Worm (Caenorhabditis elegans) whole organism, late embryonic: ENCODE data around the gene ttm-1.
A peak's percentile ranks its signal among the peaks of the same experiment; 100 is the strongest.

Experiments
- C38D4.7 ChIP-seq: fragments of 200-800 bp; sonication (Bioruptor generic); optimal IDR thresholded peaks from 2 replicates; lab custom pipeline; 2018; ENCODE audit warnings: mild to moderate bottlenecking, missing genetic modification characterization, moderate library complexity, missing compliant biosample characterization
- F13H6.1 ChIP-seq: sonication (generic microtip); optimal IDR thresholded peaks from 2 replicates; lab custom pipeline; 2016; ENCODE audit warnings: missing genetic modification characterization, missing compliant biosample characterization
- K02D7.2 ChIP-seq: sonication (generic microtip); optimal IDR thresholded peaks from 2 replicates; lab custom pipeline; 2017; ENCODE audit warnings: mild to moderate bottlenecking, missing genetic modification characterization, missing compliant biosample characterization
- T23F11.4 ChIP-seq: fragments of 200-800 bp; sonication (Bioruptor generic); optimal IDR thresholded peaks from 2 replicates; lab custom pipeline; 2018; ENCODE audit warnings: mild to moderate bottlenecking, missing genetic modification characterization, missing compliant biosample characterization
- Y22D7AL.16 ChIP-seq: sonication (generic microtip); optimal IDR thresholded peaks from 2 replicates; lab custom pipeline; 2016; ENCODE audit warnings: missing genetic modification characterization, missing compliant biosample characterization
- ahr-1 ChIP-seq: sonication (generic microtip); optimal IDR thresholded peaks from 2 replicates; lab custom pipeline; 2016; ENCODE audit warnings: missing genetic modification characterization, missing compliant biosample characterization
- ceh-14 ChIP-seq: sonication (generic microtip); optimal IDR thresholded peaks from 2 replicates; lab custom pipeline; 2016; ENCODE audit warnings: missing genotype, missing genetic modification characterization, missing compliant biosample characterization
- ceh-19 ChIP-seq: fragments of 200-800 bp; sonication (Bioruptor generic); optimal IDR thresholded peaks from 2 replicates; lab custom pipeline; 2018; ENCODE audit warnings: mild to moderate bottlenecking, missing genetic modification characterization, missing compliant biosample characterization
- ceh-31 ChIP-seq: sonication (generic microtip); optimal IDR thresholded peaks from 2 replicates; lab custom pipeline; 2016; ENCODE audit warnings: missing genetic modification characterization, missing compliant biosample characterization
- ceh-34 ChIP-seq: sonication (generic microtip); optimal IDR thresholded peaks from 2 replicates; lab custom pipeline; 2016; ENCODE audit warnings: mild to moderate bottlenecking, missing genetic modification characterization, missing compliant biosample characterization
- ceh-45 ChIP-seq: fragments of 200-800 bp; sonication (Bioruptor generic); IDR thresholded peaks from 2 replicates; pipeline ENCODE4 v1.3.6; 2022; ENCODE audit warnings: missing genetic modification reagents, missing genetic modification characterization, missing compliant biosample characterization
- ceh-48 ChIP-seq: sonication (generic microtip); optimal IDR thresholded peaks from 2 replicates; lab custom pipeline; 2016; ENCODE audit warnings: missing genetic modification characterization, inconsistent platforms, missing compliant biosample characterization
- ceh-6 ChIP-seq: fragments of 200-800 bp; sonication (Bioruptor generic); optimal IDR thresholded peaks from 2 replicates; lab custom pipeline; 2018; ENCODE audit warnings: mild to moderate bottlenecking, missing genetic modification characterization, missing compliant biosample characterization
- che-1 ChIP-seq: sonication (generic microtip); optimal IDR thresholded peaks from 2 replicates; lab custom pipeline; 2016; ENCODE audit warnings: mild to moderate bottlenecking, missing genetic modification characterization, missing compliant biosample characterization
- dve-1 ChIP-seq: sonication (generic microtip); optimal IDR thresholded peaks from 2 replicates; lab custom pipeline; 2017; ENCODE audit warnings: antibody characterized with exemption, mild to moderate bottlenecking, missing genetic modification characterization, missing compliant biosample characterization
- elt-2 ChIP-seq: sonication (generic microtip); optimal IDR thresholded peaks from 2 replicates; lab custom pipeline; 2016; ENCODE audit warnings: missing genetic modification reagents, missing genetic modification characterization, missing compliant biosample characterization
- ets-4 ChIP-seq: sonication (generic microtip); optimal IDR thresholded peaks from 2 replicates; lab custom pipeline; 2016; ENCODE audit warnings: missing genetic modification characterization, missing compliant biosample characterization
- gmeb-2 ChIP-seq: sonication (generic microtip); optimal IDR thresholded peaks from 2 replicates; lab custom pipeline; 2016; ENCODE audit warnings: missing genetic modification characterization, inconsistent platforms, missing compliant biosample characterization
- hlh-6 ChIP-seq: sonication (generic microtip); optimal IDR thresholded peaks from 2 replicates; lab custom pipeline; 2016; ENCODE audit warnings: missing genotype, missing genetic modification characterization, missing compliant biosample characterization
- lim-6 ChIP-seq: sonication (generic microtip); optimal IDR thresholded peaks from 2 replicates; lab custom pipeline; 2016; ENCODE audit warnings: missing genetic modification characterization, missing compliant biosample characterization
- madf-2 ChIP-seq: sonication (generic microtip); optimal IDR thresholded peaks from 2 replicates; lab custom pipeline; 2017; ENCODE audit warnings: missing genetic modification characterization, missing compliant biosample characterization
- nfya-1 ChIP-seq: sonication (generic microtip); optimal IDR thresholded peaks from 2 replicates; lab custom pipeline; 2017; ENCODE audit warnings: missing genetic modification characterization, mild to moderate bottlenecking, missing compliant biosample characterization, antibody characterized with exemption, moderate library complexity
- npax-4 ChIP-seq: sonication (generic microtip); optimal IDR thresholded peaks from 2 replicates; lab custom pipeline; 2016; ENCODE audit warnings: missing genetic modification characterization, missing compliant biosample characterization
- odd-2 ChIP-seq: sonication (generic microtip); optimal IDR thresholded peaks from 2 replicates; lab custom pipeline; 2017; ENCODE audit warnings: antibody characterized with exemption, mild to moderate bottlenecking, missing genetic modification characterization, missing compliant biosample characterization
- pag-3 ChIP-seq: sonication (generic microtip); optimal IDR thresholded peaks from 2 replicates; lab custom pipeline; 2016; ENCODE audit warnings: missing compliant biosample characterization, missing genetic modification characterization, borderline replicate concordance
- pat-9 ChIP-seq: fragments of 200-800 bp; sonication (Bioruptor generic); optimal IDR thresholded peaks from 2 replicates; lab custom pipeline; 2018; ENCODE audit warnings: mild to moderate bottlenecking, missing genetic modification characterization, moderate library complexity, missing compliant biosample characterization
- pax-1 ChIP-seq: fragments of 150-350 bp; optimal IDR thresholded peaks from 2 replicates; lab custom pipeline; 2014; ENCODE audit warnings: missing biosample characterization, missing genetic modification characterization
- pha-2 ChIP-seq: sonication (generic microtip); optimal IDR thresholded peaks from 2 replicates; lab custom pipeline; 2017; ENCODE audit warnings: mild to moderate bottlenecking, missing genetic modification characterization, missing compliant biosample characterization
- pqm-1 ChIP-seq: sonication (generic microtip); optimal IDR thresholded peaks from 2 replicates; lab custom pipeline; 2016; ENCODE audit warnings: missing genetic modification characterization, missing compliant biosample characterization
- pros-1 ChIP-seq: fragments of 150-350 bp; optimal IDR thresholded peaks from 2 replicates; lab custom pipeline; 2014; ENCODE audit warnings: missing biosample characterization, missing genetic modification reagents, missing genetic modification characterization
- ref-2 ChIP-seq: sonication (generic microtip); optimal IDR thresholded peaks from 2 replicates; lab custom pipeline; 2016; ENCODE audit warnings: missing genetic modification characterization, missing compliant biosample characterization
- rnt-1 ChIP-seq: sonication (generic microtip); optimal IDR thresholded peaks from 2 replicates; lab custom pipeline; 2016; ENCODE audit warnings: missing genetic modification characterization, missing compliant biosample characterization
- tbx-2 ChIP-seq: sonication (generic microtip); optimal IDR thresholded peaks from 2 replicates; lab custom pipeline; 2016; ENCODE audit warnings: missing genetic modification characterization, missing compliant biosample characterization
- ztf-16 ChIP-seq: sonication (generic microtip); optimal IDR thresholded peaks from 2 replicates; lab custom pipeline; 2017; ENCODE audit warnings: missing genetic modification characterization, missing compliant biosample characterization

Gene ttm-1

ce11 chrIII:12987418-12987817, 20.6 kb upstream of the ttm-1 start, which contains the start of gene ZK1010.5:
Gene ZK1010.5 (minus strand): TSS chrIII:12987518.
- TF ChIP-seq rnt-1 (tag; lab: Kevin White, UChicago) (no peak), pag-3 (no peak), pqm-1 (tag; lab: Kevin White, UChicago) (no peak), odd-2 (tag; lab: Kevin White, UChicago) (no peak), K02D7.2 (no peak), npax-4 (tag; lab: Kevin White, UChicago) (no peak), pat-9 (no peak), madf-2 (no peak)

- no peak for TF ChIP-seq lim-6 (tag; lab: Kevin White, UChicago)
- TF ChIP-seq ahr-1 (tag; lab: Kevin White, UChicago): no peak
- TF ChIP-seq ceh-19 (GFP tag; lab: Kevin White, UChicago): no peak
- no peak for TF ChIP-seq ceh-45
- no peak for TF ChIP-seq pat-9
Measured at ce11 chrIII:12980770-12981169, 14.0 kb upstream of the ttm-1 start, which contains the start of gene ZK1010.4. Gene ZK1010.4 (plus strand): TSS chrIII:12981070.

ce11 chrIII:12978473-12979174, 11.8 kb upstream of the ttm-1 start, which contains the start of the genes ubq-2 and frg-1:
Gene ubq-2 (minus strand): TSS chrIII:12978523.
Gene frg-1 (plus strand): TSS chrIII:12979162.
- TF ChIP-seq rnt-1 (tag; lab: Kevin White, UChicago): no peak
- no peak for TF ChIP-seq ceh-6 (GFP tag; lab: Kevin White, UChicago)
- peak; percentile 29 for TF ChIP-seq ceh-31
- no peak for TF ChIP-seq Y22D7AL.16 (tag; lab: Kevin White, UChicago)
- peak; percentile 92 for TF ChIP-seq nfya-1 (tag; lab: Kevin White, UChicago)
- no peak for TF ChIP-seq ceh-14 (tag; lab: Kevin White, UChicago)
- TF ChIP-seq ceh-48 (tag; lab: Kevin White, UChicago): peak; percentile 56
- peak; percentile 6 for TF ChIP-seq tbx-2 (tag; lab: Kevin White, UChicago)
- TF ChIP-seq dve-1 (tag; lab: Kevin White, UChicago): peak; percentile 2
- TF ChIP-seq elt-2 (tag; lab: Kevin White, UChicago): peak; percentile 17
- TF ChIP-seq ceh-34: peak; percentile 0
- TF ChIP-seq pax-1 (tag; lab: Kevin White, UChicago): no peak
- TF ChIP-seq, all 69 proteins: peak for 7

- TF ChIP-seq gmeb-2 (tag; lab: Kevin White, UChicago) (no peak), T23F11.4 (GFP tag; lab: Kevin White, UChicago) (no peak), che-1 (tag; lab: Kevin White, UChicago) (no peak), elt-2 (tag; lab: Kevin White, UChicago) (no peak), C38D4.7 (GFP tag; lab: Kevin White, UChicago) (no peak), pha-2 (tag; lab: Kevin White, UChicago) (no peak), ztf-16 (tag; lab: Kevin White, UChicago) (no peak), ref-2 (no peak), ceh-45 (no peak), pat-9 (no peak), F13H6.1 (tag; lab: Kevin White, UChicago) (no peak), pros-1 (tag; lab: Kevin White, UChicago) (no peak), hlh-6 (tag; lab: Kevin White, UChicago) (no peak), ets-4 (no peak), ceh-31 (no peak), lim-6 (tag; lab: Kevin White, UChicago) (no peak)
Measured at ce11 chrIII:12977559-12977958, 10.8 kb upstream of the ttm-1 start, which contains the start of gene ZK1010.2. Gene ZK1010.2 (minus strand): TSS chrIII:12977862.
